Worm (Caenorhabditis elegans): ENCODE measurements around the gene scav-1.

scav-1 gene

DNA sequence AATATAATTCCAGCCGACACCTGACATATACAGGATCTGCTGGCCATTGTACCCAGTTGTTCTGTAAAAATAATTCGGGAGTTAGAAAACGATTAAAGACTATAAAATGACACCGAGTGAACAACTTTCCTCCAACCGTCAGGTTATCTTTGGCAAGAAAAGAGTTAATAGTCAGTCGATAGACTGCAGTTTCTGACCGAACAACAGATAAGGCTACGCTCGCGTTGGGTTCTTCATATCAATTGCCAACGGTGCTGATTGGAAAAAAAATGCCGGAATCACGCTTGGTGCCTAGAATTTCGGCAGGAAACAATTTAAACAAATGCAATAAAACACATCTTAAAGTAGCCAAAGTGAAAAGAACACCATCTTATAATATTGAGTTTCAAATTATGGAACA is at the start of gene scav-1:
scav-1 (minus strand) TSS at position 61 of the 400 bp plus-strand sequence.
- TF ChIP-seq fos-1 (tag; optimal IDR thresholded peaks at IDR 0.05) (peak; percentile 92), nhr-6 (tag; optimal IDR thresholded peaks at IDR 0.05) (no peak), dmd-4 (tag; optimal IDR thresholded peaks at IDR 0.05) (no peak), crh-2 (tag; optimal IDR thresholded peaks at IDR 0.05) (peak; percentile 41), gmeb-1 (tag; optimal IDR thresholded peaks at IDR 0.05) (peak; percentile 6), mab-5 (tag; optimal IDR thresholded peaks at IDR 0.05) (no peak), nhr-129 (tag; optimal IDR thresholded peaks at IDR 0.05) (peak; percentile 0)

DNA sequence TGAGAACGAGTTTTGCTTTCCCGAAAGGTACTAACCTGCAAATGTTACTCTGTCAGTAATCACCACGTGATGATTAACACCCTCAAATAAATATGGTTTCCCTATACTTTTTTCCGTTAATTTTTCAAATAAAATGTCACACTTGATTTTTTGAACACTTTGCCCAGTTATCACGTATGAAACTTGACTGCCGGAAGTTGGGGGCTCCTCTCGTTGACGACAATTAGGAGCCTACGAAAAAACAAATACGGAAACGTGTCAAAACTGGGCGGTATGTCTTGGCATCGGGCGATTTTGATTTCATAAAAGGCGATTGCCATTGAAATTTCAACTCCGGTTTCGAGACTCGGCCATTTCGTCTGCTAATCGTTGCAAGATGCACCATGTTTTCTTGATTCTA is 47.6 kb upstream of the scav-1 start, which contains the start of gene C25F6.8:
C25F6.8 (plus strand) TSS at position 301 of the 400 bp plus-strand sequence.
- TF ChIP-seq unc-62 (GFP tag; optimal IDR thresholded peaks at IDR 0.05) (no peak), lsy-2 (tag; optimal IDR thresholded peaks at IDR 0.05) (no peak), mbf-1 (tag; optimal IDR thresholded peaks at IDR 0.05) (no peak), C34F6.9 (tag; optimal IDR thresholded peaks at IDR 0.05) (no peak), nhr-21 (tag; optimal IDR thresholded peaks at IDR 0.05) (no peak), ama-1 (optimal IDR thresholded peaks at IDR 0.05) (no peak), lin-13 (GFP tag; optimal IDR thresholded peaks at IDR 0.05) (no peak), egl-27 (tag; optimal IDR thresholded peaks at IDR 0.05) (no peak), mdl-1 (tag; optimal IDR thresholded peaks at IDR 0.05) (no peak), Y55F3AM.14 (GFP tag; optimal IDR thresholded peaks at IDR 0.05) (no peak), ceh-16 (tag; optimal IDR thresholded peaks at IDR 0.05) (no peak), nhr-25 (tag; optimal IDR thresholded peaks at IDR 0.05) (no peak), F13H6.1 (tag; optimal IDR thresholded peaks at IDR 0.05) (no peak), unc-39 (tag; optimal IDR thresholded peaks at IDR 0.05) (no peak), elt-3 (tag; optimal IDR thresholded peaks at IDR 0.05) (no peak), ztf-1 (GFP tag; conservative IDR thresholded peaks at IDR 0.05) (no peak), sma-9 (GFP tag; optimal IDR thresholded peaks at IDR 0.05) (no peak), sma-9 (tag; optimal IDR thresholded peaks at IDR 0.05) (no peak), nhr-10 (tag; optimal IDR thresholded peaks at IDR 0.05) (no peak)

DNA sequence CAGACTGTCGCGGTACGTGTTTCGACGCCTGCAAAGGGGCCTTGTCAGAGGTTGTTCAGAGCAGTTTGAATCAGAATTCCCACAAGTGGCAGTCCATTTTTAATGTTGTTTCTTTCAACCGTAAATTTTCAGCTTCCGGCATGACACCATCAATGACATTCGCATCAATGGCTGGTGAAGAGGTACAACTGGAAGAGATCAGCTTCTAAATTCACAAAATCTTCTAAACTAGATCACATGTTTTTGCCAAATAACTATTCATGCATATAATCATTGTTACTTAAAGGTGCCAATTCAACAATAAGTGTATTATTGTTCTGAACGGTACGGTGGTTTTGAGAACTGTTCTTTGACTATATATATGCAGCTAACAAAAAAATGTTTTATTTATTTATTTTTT is 47.0 kb upstream of the scav-1 start:
- TF ChIP-seq crh-2 (tag; optimal IDR thresholded peaks at IDR 0.05): no peak

DNA sequence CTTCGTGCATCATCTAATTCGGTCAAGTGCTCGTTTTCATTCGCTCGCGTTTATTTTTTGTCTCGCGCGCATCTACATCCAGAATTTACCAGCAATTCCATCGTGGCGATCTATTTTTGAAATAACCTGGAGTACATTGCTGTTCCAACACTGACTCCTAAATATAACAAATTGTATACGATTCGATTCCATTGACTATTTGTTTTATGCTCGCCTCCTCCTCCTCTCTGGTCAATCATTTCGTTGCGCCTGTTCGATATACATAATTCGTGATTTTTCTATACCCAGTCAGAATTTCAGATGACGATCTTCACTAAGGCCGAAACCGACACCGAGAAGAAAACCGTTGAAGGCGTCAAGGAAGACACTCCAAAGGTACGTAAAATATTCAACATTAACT is 44.5 kb upstream of the scav-1 start, which contains the start of gene itm-2:
itm-2 (plus strand) TSS at position 301 of the 400 bp plus-strand sequence.
- TF ChIP-seq lin-13 (GFP tag; optimal IDR thresholded peaks at IDR 0.05) (no peak), alr-1 (tag; optimal IDR thresholded peaks at IDR 0.05) (no peak), ztf-1 (GFP tag; conservative IDR thresholded peaks at IDR 0.05) (no peak), ceh-16 (tag; optimal IDR thresholded peaks at IDR 0.05) (no peak)

DNA sequence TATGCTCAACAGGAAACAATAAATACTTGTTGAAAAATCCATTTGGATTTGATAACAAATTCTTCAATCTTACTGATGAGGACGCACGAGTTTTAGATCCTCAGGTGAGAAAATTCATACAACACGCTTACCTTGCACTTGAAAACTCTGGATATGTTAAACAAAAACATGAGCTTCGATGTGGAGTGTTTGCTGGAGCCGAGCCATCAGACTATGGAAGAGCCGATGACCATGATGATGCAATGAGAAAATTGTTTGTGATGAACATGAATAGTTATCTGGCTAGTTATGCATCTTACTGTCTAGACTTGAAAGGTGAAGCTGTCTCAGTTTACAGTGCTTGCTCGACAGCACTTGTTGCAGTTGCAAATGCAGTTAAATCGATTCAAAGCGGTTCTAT is 33.5 kb upstream of the scav-1 start:
- TF ChIP-seq lsy-2 (tag; optimal IDR thresholded peaks at IDR 0.05): no peak
- TF ChIP-seq sma-9 (GFP tag; optimal IDR thresholded peaks at IDR 0.05): no peak
- no peak for TF ChIP-seq sma-9 (tag; optimal IDR thresholded peaks at IDR 0.05)
- TF ChIP-seq crh-2 (tag; optimal IDR thresholded peaks at IDR 0.05): no peak
- TF ChIP-seq sma-3 (GFP tag; optimal IDR thresholded peaks at IDR 0.05): no peak
- TF ChIP-seq nhr-6 (tag; optimal IDR thresholded peaks at IDR 0.05): no peak
- TF ChIP-seq lin-13 (GFP tag; optimal IDR thresholded peaks at IDR 0.05): no peak
- no peak for TF ChIP-seq C34F6.9 (tag; optimal IDR thresholded peaks at IDR 0.05)
- no peak for TF ChIP-seq unc-39 (tag; optimal IDR thresholded peaks at IDR 0.05)
- no peak for TF ChIP-seq Y55F3AM.14 (GFP tag; optimal IDR thresholded peaks at IDR 0.05)
- no peak for TF ChIP-seq elt-1 (tag; optimal IDR thresholded peaks at IDR 0.05)
- no peak for TF ChIP-seq zag-1 (tag; optimal IDR thresholded peaks at IDR 0.05)
- TF ChIP-seq ZK546.5 (tag; optimal IDR thresholded peaks at IDR 0.05): no peak
- no peak for TF ChIP-seq alr-1 (tag; optimal IDR thresholded peaks at IDR 0.05)
- TF ChIP-seq ceh-16 (tag; optimal IDR thresholded peaks at IDR 0.05): no peak
- TF ChIP-seq sem-4 (tag; optimal IDR thresholded peaks at IDR 0.05): no peak
- no peak for TF ChIP-seq ceh-82 (tag; optimal IDR thresholded peaks at IDR 0.05)
- TF ChIP-seq nhr-12 (tag; optimal IDR thresholded peaks at IDR 0.05): no peak
- no peak for TF ChIP-seq unc-55 (GFP tag; optimal IDR thresholded peaks at IDR 0.05)
- no peak for TF ChIP-seq F13H6.1 (tag; optimal IDR thresholded peaks at IDR 0.05)
- TF ChIP-seq ama-1 (optimal IDR thresholded peaks at IDR 0.05): no peak
